Fruit fly (Drosophila melanogaster) whole organism, wandering third instar larva: ENCODE results near the gene Taf1.
A peak's percentile ranks its signal among the peaks of the same experiment; 100 is the strongest.

Source experiments
- CG9705 ChIP-seq: fragments of 200-800 bp; sonication (Bioruptor generic); optimal IDR thresholded peaks from 2 replicates; lab custom pipeline; 2018; ENCODE audit warnings: missing biosample characterization, mild to moderate bottlenecking, missing genetic modification characterization
- CrebA ChIP-seq: fragments of 200-800 bp; sonication (Bioruptor generic); optimal IDR thresholded peaks from 2 replicates; lab custom pipeline; 2016; ENCODE audit warnings: missing biosample characterization, mild to moderate bottlenecking, missing genetic modification characterization, borderline replicate concordance
- Dfd ChIP-seq: fragments of >200 bp; optimal IDR thresholded peaks from 2 replicates; lab custom pipeline; 2017; ENCODE audit warnings: missing biosample characterization, missing genetic modification characterization
- Dif ChIP-seq: fragments of 200-275, 200-300 bp; sonication (Bioruptor generic); optimal IDR thresholded peaks from 2 replicates; lab custom pipeline; 2018; ENCODE audit warnings: missing biosample characterization, missing genetic modification characterization; ENCODE audit not compliant: partially characterized antibody
- GATAd ChIP-seq: sonication (Bioruptor generic); optimal IDR thresholded peaks from 2 replicates; lab custom pipeline; 2016; ENCODE audit warnings: missing biosample characterization, missing genetic modification characterization
- HLH106 ChIP-seq: fragments of 200-800 bp; optimal IDR thresholded peaks from 3 replicates; lab custom pipeline; 2019; ENCODE audit warnings: missing biosample characterization, mild to moderate bottlenecking, missing genetic modification characterization, moderate library complexity
- Hr78 ChIP-seq: fragments of >200 bp; optimal IDR thresholded peaks from 2 replicates; lab custom pipeline; 2017; ENCODE audit warnings: missing biosample characterization, missing genetic modification characterization
- Hr83 ChIP-seq: fragments of 200-300 bp; sonication (Bioruptor generic); optimal IDR thresholded peaks from 2 replicates; lab custom pipeline; 2016; ENCODE audit warnings: missing biosample characterization, mild to moderate bottlenecking, missing genetic modification characterization, moderate library complexity; ENCODE audit not compliant: poor library complexity, severe bottlenecking
- Jra ChIP-seq: sonication (Bioruptor generic); optimal IDR thresholded peaks from 2 replicates; lab custom pipeline; 2016; ENCODE audit warnings: missing biosample characterization, missing genetic modification characterization
- Mio ChIP-seq: sonication (Bioruptor generic); optimal IDR thresholded peaks from 2 replicates; lab custom pipeline; 2016; ENCODE audit warnings: missing biosample characterization, missing genetic modification characterization
- Myc ChIP-seq: fragments of >200 bp; optimal IDR thresholded peaks from 2 replicates; lab custom pipeline; 2017
- Rel ChIP-seq, 2 experiments: fragments of 200-800 bp; sonication (Bioruptor generic) in 1 of 2; optimal IDR thresholded peaks; 2 replicates in 1 of 2; 3 replicates in 1 of 2; lab custom pipeline; 2016 to 2019; ENCODE audit warnings: mild to moderate bottlenecking in 2 of 2, missing biosample characterization in 2 of 2, missing genetic modification characterization in 2 of 2, moderate library complexity in 1 of 2
- Sp1 ChIP-seq: fragments of 200-800 bp; sonication (Bioruptor generic); optimal IDR thresholded peaks from 3 replicates; lab custom pipeline; 2019; ENCODE audit warnings: missing biosample characterization, mild to moderate bottlenecking, missing genetic modification characterization, moderate library complexity
- Vsx2 ChIP-seq: fragments of 200-300, 225-300 bp; sonication (Bioruptor generic); optimal IDR thresholded peaks from 2 replicates; lab custom pipeline; 2018; ENCODE audit warnings: missing biosample characterization, missing genetic modification characterization; ENCODE audit not compliant: partially characterized antibody
- br ChIP-seq: fragments of 200-800 bp; sonication (Bioruptor generic); optimal IDR thresholded peaks from 2 replicates; lab custom pipeline; 2016; ENCODE audit warnings: missing biosample characterization, missing genetic modification characterization
- brk ChIP-seq: fragments of 200-800 bp; sonication (Bioruptor generic); optimal IDR thresholded peaks from 2 replicates; lab custom pipeline; 2016; ENCODE audit warnings: missing biosample characterization, mild to moderate bottlenecking, missing genetic modification characterization
- dsf ChIP-seq: sonication (Bioruptor generic); optimal IDR thresholded peaks from 2 replicates; lab custom pipeline; 2016; ENCODE audit warnings: missing biosample characterization, missing genetic modification characterization, borderline replicate concordance
- foxo ChIP-seq, 2 experiments: fragments of 200-800 bp; sonication (Bioruptor generic); optimal IDR thresholded peaks; 2 replicates in 1 of 2; 3 replicates in 1 of 2; lab custom pipeline; 2016 to 2017; ENCODE audit warnings: missing biosample characterization in 2 of 2, missing genetic modification characterization in 2 of 2
- fru ChIP-seq: fragments of 200-800 bp; sonication (Bioruptor generic); optimal IDR thresholded peaks from 3 replicates; lab custom pipeline; 2016; ENCODE audit warnings: missing biosample characterization, mild to moderate bottlenecking, missing genetic modification characterization
- jim ChIP-seq: fragments of 175-275, 200-325 bp; sonication (Bioruptor generic); optimal IDR thresholded peaks from 2 replicates; lab custom pipeline; 2016; ENCODE audit warnings: missing biosample characterization, mild to moderate bottlenecking, missing genetic modification characterization
- lola ChIP-seq: fragments of >200 bp; optimal IDR thresholded peaks from 2 replicates; lab custom pipeline; 2017; ENCODE audit warnings: missing biosample characterization, missing genetic modification characterization
- pan ChIP-seq: fragments of >200 bp; optimal IDR thresholded peaks from 2 replicates; lab custom pipeline; 2017
- psq ChIP-seq: fragments of 200-800 bp; sonication (Bioruptor generic); optimal IDR thresholded peaks from 3 replicates; lab custom pipeline; 2017; ENCODE audit warnings: missing biosample characterization, mild to moderate bottlenecking, missing genetic modification characterization, moderate library complexity
- rgr ChIP-seq: fragments of 200-800 bp; sonication (Bioruptor generic); optimal IDR thresholded peaks from 3 replicates; lab custom pipeline; 2016; ENCODE audit warnings: missing biosample characterization, mild to moderate bottlenecking, missing genetic modification characterization
- sage ChIP-seq: fragments of 200-800 bp; sonication (Bioruptor generic); optimal IDR thresholded peaks from 2 replicates; lab custom pipeline; 2016; ENCODE audit warnings: missing biosample characterization, mild to moderate bottlenecking, missing genetic modification characterization
- sv ChIP-seq: fragments of 200-800 bp; sonication (Bioruptor generic); optimal IDR thresholded peaks from 3 replicates; lab custom pipeline; 2016; ENCODE audit warnings: missing biosample characterization, missing genetic modification characterization
- tai ChIP-seq: sonication (Bioruptor generic); optimal IDR thresholded peaks from 2 replicates; lab custom pipeline; 2016; ENCODE audit warnings: missing biosample characterization, missing genetic modification characterization
- usp ChIP-seq: fragments of >200 bp; optimal IDR thresholded peaks from 2 replicates; lab custom pipeline; 2017; ENCODE audit warnings: missing biosample characterization, missing genetic modification characterization

Taf1 gene

dm6 chr3R:6657278-6658246, 10.9 kb downstream of the Taf1 start, which contains the start of the genes CG1307 and twr:
Gene CG1307 (minus strand): TSS chr3R:6657442.
Gene twr (plus strand): TSS chr3R:6657882.
- TF ChIP-seq Hr83 (peak; percentile 5), pan (lab: Kevin White, UChicago) (no peak), CG9705 (GFP tag; lab: Kevin White, UChicago) (no peak), fru (GFP tag; lab: Kevin White, UChicago) (no peak)

- TF ChIP-seq pan (lab: Kevin White, UChicago), result no peak
- peak; percentile 74 for TF ChIP-seq Myc (lab: Kevin White, UChicago)
- TF ChIP-seq Rel (GFP tag; optimal IDR thresholded peaks at IDR 0.05; lab: Kevin White, UChicago), result no peak
- peak; percentile 45 for TF ChIP-seq Rel (tag; optimal IDR thresholded peaks at IDR 0.05; lab: Kevin White, UChicago)
These were observed 13.3 kb downstream of the Taf1 start, which contains the start of gene agt for dm6 chr3R:6659941-6660340. Gene agt (minus strand): TSS chr3R:6660100.

dm6 chr3R:6662613-6663288, 16.1 kb downstream of the Taf1 start:
- TF ChIP-seq Dif (GFP tag; lab: Kevin White, UChicago), result no peak
- TF ChIP-seq Dfd (GFP tag; lab: Kevin White, UChicago), result peak; percentile 98
- no peak for TF ChIP-seq lola (GFP tag; lab: Kevin White, UChicago)
- no peak for TF ChIP-seq jim (GFP tag; lab: Kevin White, UChicago)
- TF ChIP-seq br (GFP tag; lab: Kevin White, UChicago), result no peak
- TF ChIP-seq, all 38 proteins: peak for 1

dm6 chr3R:6663289-6663666, 16.6 kb downstream of the Taf1 start:
- no peak for TF ChIP-seq CrebA
- no peak for TF ChIP-seq CG9705 (GFP tag; lab: Kevin White, UChicago)
- TF ChIP-seq Hr83, result no peak
- no peak for TF ChIP-seq foxo (GFP tag; optimal IDR thresholded peaks at IDR 0.05; lab: Kevin White, UChicago)
- TF ChIP-seq jim (GFP tag; lab: Kevin White, UChicago), result no peak
- TF ChIP-seq pan (lab: Kevin White, UChicago), result no peak
- TF ChIP-seq lola (GFP tag; lab: Kevin White, UChicago), result no peak
- TF ChIP-seq psq (GFP tag; lab: Kevin White, UChicago), result no peak
- TF ChIP-seq usp (GFP tag; lab: Kevin White, UChicago), result no peak
- TF ChIP-seq dsf (GFP tag; lab: Kevin White, UChicago), result no peak
- no peak for TF ChIP-seq Hr78
- no peak for TF ChIP-seq GATAd (GFP tag; lab: Kevin White, UChicago)
- no peak for TF ChIP-seq Sp1 (GFP tag; lab: Kevin White, UChicago)
- TF ChIP-seq HLH106 (tag; lab: Kevin White, UChicago), result no peak
- no peak for TF ChIP-seq Jra (GFP tag; lab: Kevin White, UChicago)
- no peak for TF ChIP-seq sage (GFP tag; lab: Kevin White, UChicago)
- TF ChIP-seq, all 38 proteins: peak for 0

- TF ChIP-seq Dif (GFP tag; lab: Kevin White, UChicago) (no peak), rgr (GFP tag; lab: Kevin White, UChicago) (no peak), Jra (GFP tag; lab: Kevin White, UChicago) (no peak)
- TF ChIP-seq, all 38 proteins: peak for 0
These were observed 17.9 kb downstream of the Taf1 start for dm6 chr3R:6664371-6665116.

- no peak for TF ChIP-seq brk
- TF ChIP-seq Mio, result no peak
- no peak for TF ChIP-seq Dif (GFP tag; lab: Kevin White, UChicago)
- TF ChIP-seq Jra (GFP tag; lab: Kevin White, UChicago), result no peak
- TF ChIP-seq sv (GFP tag; lab: Kevin White, UChicago), result no peak
- TF ChIP-seq HLH106 (tag; lab: Kevin White, UChicago), result no peak
- TF ChIP-seq foxo (GFP tag; optimal IDR thresholded peaks at IDR 0.05; lab: Kevin White, UChicago), result no peak
- TF ChIP-seq pan (lab: Kevin White, UChicago), result no peak
- TF ChIP-seq tai (GFP tag; lab: Kevin White, UChicago), result no peak
- no peak for TF ChIP-seq Vsx2 (GFP tag; lab: Kevin White, UChicago)
These were observed 18.5 kb downstream of the Taf1 start for dm6 chr3R:6665117-6665654.
